Worm (Caenorhabditis elegans): ENCODE data around the gene F59A6.10.

- TF ChIP-seq pes-1 (GFP tag; IDR thresholded peaks at IDR 0.05) (no peak), tra-4 (tag; optimal IDR thresholded peaks at IDR 0.05) (no peak)
Observed at ce11 chrII:4966576-4966975, 37.2 kb upstream of the F59A6.10 start.

Measured in whole organism, early embryonic.